Fruit fly (Drosophila melanogaster) whole organism, embryonic: ENCODE data around the gene AlaRS.

Experiments
- Ada2b ChIP-seq: fragments of 200-800 bp; sonication (Bioruptor generic); IDR thresholded peaks from 2 replicates; pipeline ENCODE4 v1.3.6; 2022; ENCODE audit warnings: missing biosample characterization, missing genetic modification characterization
- Atf6 ChIP-seq: fragments of 200-800 bp; sonication (Bioruptor generic); IDR thresholded peaks from 2 replicates; pipeline ENCODE4 v1.3.6; 2022; ENCODE audit warnings: missing biosample characterization, missing genetic modification characterization
- Awh ChIP-seq: fragments of 200-800 bp; sonication (Bioruptor generic); IDR thresholded peaks from 2 replicates; pipeline ENCODE4, ENCODE4 v1.3.6; 2022; ENCODE audit warnings: missing biosample characterization, missing genetic modification characterization
- Bgb ChIP-seq: fragments of 200-800 bp; sonication (Bioruptor generic); IDR thresholded peaks from 2 replicates; pipeline ENCODE4 v1.3.6; 2022; ENCODE audit warnings: missing biosample characterization, missing genetic modification characterization; ENCODE audit not compliant: partially characterized antibody
- Blimp-1 ChIP-seq: fragments of 200-800 bp; sonication (Bioruptor generic); optimal IDR thresholded peaks from 3 replicates; lab custom pipeline; 2018; ENCODE audit warnings: missing biosample characterization, missing genetic modification characterization, mild to moderate bottlenecking, moderate library complexity, missing genetic modification reagents
- CG11456 ChIP-seq: fragments of 200-800 bp; sonication (Bioruptor generic); IDR thresholded peaks from 3 replicates; pipeline ENCODE4 v1.3.6; 2022; ENCODE audit warnings: missing biosample characterization, missing genetic modification characterization
- CG12391 ChIP-seq: fragments of 200-800 bp; sonication (Bioruptor generic); optimal IDR thresholded peaks from 3 replicates; lab custom pipeline; 2018; ENCODE audit warnings: missing biosample characterization, mild to moderate bottlenecking, missing genetic modification characterization, moderate library complexity
- CG12769 ChIP-seq: fragments of 200-800 bp; sonication (Bioruptor generic); optimal IDR thresholded peaks from 2 replicates; lab custom pipeline; 2019; ENCODE audit warnings: missing biosample characterization, mild to moderate bottlenecking, missing genetic modification characterization, moderate library complexity
- CG14860 ChIP-seq: fragments of 200-800 bp; sonication (Bioruptor generic); IDR thresholded peaks from 3 replicates; pipeline ENCODE4 v1.3.6; 2022; ENCODE audit warnings: missing biosample characterization, missing genetic modification characterization; ENCODE audit not compliant: partially characterized antibody
- CG1647 ChIP-seq: fragments of 200-800 bp; sonication (Bioruptor generic); optimal IDR thresholded peaks from 3 replicates; lab custom pipeline; 2016; ENCODE audit warnings: missing biosample characterization, missing genetic modification characterization
- CG16779 ChIP-seq: fragments of 200-800 bp; sonication (Bioruptor generic); IDR thresholded peaks from 2 replicates; pipeline ENCODE4 v1.3.6; 2022; ENCODE audit warnings: missing biosample characterization, missing genetic modification characterization
- CG18764 ChIP-seq: fragments of 200-800 bp; sonication (Bioruptor generic); optimal IDR thresholded peaks from 3 replicates; lab custom pipeline; 2016; ENCODE audit warnings: missing biosample characterization, missing genetic modification characterization
- CG2875 ChIP-seq: fragments of 200-800 bp; sonication (Bioruptor generic); optimal IDR thresholded peaks from 2 replicates; lab custom pipeline; 2017; ENCODE audit warnings: missing biosample characterization, mild to moderate bottlenecking, missing genetic modification characterization, missing genetic modification reagents
- CG31388 ChIP-seq: fragments of 200-800 bp; sonication (Bioruptor generic); optimal IDR thresholded peaks from 2 replicates; lab custom pipeline; 2016; ENCODE audit warnings: missing biosample characterization, missing genetic modification characterization
- CG42726 ChIP-seq: fragments of 200-800 bp; sonication (Bioruptor generic); IDR thresholded peaks from 2 replicates; pipeline ENCODE4 v1.3.6; 2022; ENCODE audit warnings: missing biosample characterization, missing genetic modification characterization; ENCODE audit not compliant: partially characterized antibody
- CG5953 ChIP-seq: fragments of 200-800 bp; sonication (Bioruptor generic); IDR thresholded peaks from 2 replicates; pipeline ENCODE4 v1.3.6; 2022; ENCODE audit warnings: missing biosample characterization, missing genetic modification characterization
- CG6254 ChIP-seq: fragments of 200-800 bp; sonication (Bioruptor generic); optimal IDR thresholded peaks from 3 replicates; lab custom pipeline; 2017; ENCODE audit warnings: mild to moderate bottlenecking, missing biosample characterization, missing genetic modification reagents, missing genetic modification characterization
- CG8765 ChIP-seq: fragments of 200-800 bp; sonication (Bioruptor generic); IDR thresholded peaks from 2 replicates; pipeline ENCODE4 v1.3.6; 2022; ENCODE audit warnings: missing biosample characterization, missing genetic modification characterization
- Dfd ChIP-seq, 2 experiments: fragments of >200 bp; optimal IDR thresholded peaks; 2 replicates each; lab custom pipeline; 2017; ENCODE audit warnings: missing biosample characterization in 2 of 2, missing genetic modification characterization in 2 of 2
- Doc2 ChIP-seq: fragments of 200-800 bp; sonication (Bioruptor generic); IDR thresholded peaks from 2 replicates; pipeline ENCODE4 v1.3.6; 2022; ENCODE audit warnings: missing biosample characterization, missing genetic modification characterization
- HLH54F ChIP-seq: fragments of 200-800 bp; sonication (Bioruptor generic); optimal IDR thresholded peaks from 3 replicates; lab custom pipeline; 2016; ENCODE audit warnings: missing biosample characterization, missing genetic modification characterization
- Hr78 ChIP-seq, 2 experiments: fragments of 200-800 bp in 1 of 2; fragments of >200 bp in 1 of 2; sonication (Bioruptor generic) in 1 of 2; optimal IDR thresholded peaks; 2 replicates each; lab custom pipeline; 2017 to 2019; ENCODE audit warnings: missing biosample characterization in 2 of 2, missing genetic modification characterization in 2 of 2, mild to moderate bottlenecking in 1 of 2, moderate library complexity in 1 of 2
- Hsf ChIP-seq: fragments of 200-800 bp; sonication (Bioruptor generic); optimal IDR thresholded peaks from 3 replicates; lab custom pipeline; 2016; ENCODE audit warnings: missing biosample characterization, missing genetic modification characterization
- Lhr ChIP-seq: fragments of 200-800 bp; sonication (Bioruptor generic); optimal IDR thresholded peaks from 3 replicates; lab custom pipeline; 2017; ENCODE audit warnings: mild to moderate bottlenecking, missing biosample characterization, missing genetic modification reagents, missing genetic modification characterization
- Med ChIP-seq: fragments of 200-800 bp; sonication (Bioruptor generic); peaks from one replicate; lab custom pipeline; 2016; ENCODE audit warnings: missing biosample characterization, missing genetic modification characterization, mild to moderate bottlenecking, inconsistent platforms, moderate library complexity
- NFAT ChIP-seq: fragments of 200-800 bp; sonication (Bioruptor generic); IDR thresholded peaks from 2 replicates; pipeline ENCODE4 v1.3.6; 2022; ENCODE audit warnings: missing biosample characterization, missing genetic modification characterization
- Side ChIP-seq: fragments of 200-800 bp; sonication (Bioruptor generic); optimal IDR thresholded peaks from 2 replicates; lab custom pipeline; 2016; ENCODE audit warnings: missing biosample characterization, missing genetic modification characterization
- Tbp ChIP-seq: fragments of >200 bp; optimal IDR thresholded peaks from 2 replicates; lab custom pipeline; 2018; ENCODE audit warnings: missing biosample characterization, missing genetic modification characterization
- Trl ChIP-seq, 3 experiments: fragments of >200 bp in 2 of 3; fragments of 200-800 bp in 1 of 3; sonication (Bioruptor generic) in 1 of 3; optimal IDR thresholded peaks; 2 replicates in 1 of 3; 3 replicates in 2 of 3; lab custom pipeline; 2016 to 2017; ENCODE audit warnings: missing biosample characterization in 1 of 3, missing genetic modification characterization in 1 of 3
- ara ChIP-seq: fragments of 200-800 bp; sonication (Bioruptor generic); IDR thresholded peaks from 2 replicates; pipeline ENCODE4 v1.3.6; 2022; ENCODE audit warnings: missing biosample characterization, missing genetic modification characterization
- bbx ChIP-seq: fragments of 200-800 bp; sonication (Bioruptor generic); IDR thresholded peaks from 2 replicates; pipeline ENCODE4 v1.3.6; 2022; ENCODE audit warnings: missing biosample characterization, missing genetic modification characterization; ENCODE audit not compliant: partially characterized antibody
- bowl ChIP-seq: fragments of 200-800 bp; sonication (Bioruptor generic); IDR thresholded peaks from 2 replicates; pipeline ENCODE4 v1.3.6; 2022; ENCODE audit warnings: missing biosample characterization, missing genetic modification characterization
- chm ChIP-seq: fragments of 200-800 bp; sonication (Bioruptor generic); IDR thresholded peaks from 2 replicates; pipeline ENCODE4 v1.3.6; 2022; ENCODE audit warnings: missing biosample characterization, missing genetic modification characterization
- chn ChIP-seq: fragments of 200-800 bp; sonication (Bioruptor generic); optimal IDR thresholded peaks from 2 replicates; lab custom pipeline; 2016; ENCODE audit warnings: missing biosample characterization, missing genetic modification characterization
- crp ChIP-seq, 2 experiments: fragments of 200-800 bp; sonication (Bioruptor generic); optimal IDR thresholded peaks; 2 replicates in 1 of 2; 3 replicates in 1 of 2; lab custom pipeline; 2017; ENCODE audit warnings: missing biosample characterization in 2 of 2, missing genetic modification characterization in 2 of 2, mild to moderate bottlenecking in 1 of 2, moderate library complexity in 1 of 2
- dimm ChIP-seq: fragments of 200-800 bp; sonication (Bioruptor generic); IDR thresholded peaks from 2 replicates; pipeline ENCODE4 v1.3.6; 2022; ENCODE audit warnings: missing biosample characterization, missing genetic modification characterization
- dpn ChIP-seq, 2 experiments: fragments of 200-800 bp; sonication (Bioruptor generic); optimal IDR thresholded peaks; 3 replicates each; lab custom pipeline; 2016; ENCODE audit warnings: missing biosample characterization in 2 of 2, missing genetic modification characterization in 2 of 2
- gcm ChIP-seq: fragments of 200-800 bp; sonication (Bioruptor generic); optimal IDR thresholded peaks from 2 replicates; lab custom pipeline; 2019; ENCODE audit warnings: missing biosample characterization, mild to moderate bottlenecking, missing genetic modification characterization, moderate library complexity
- gt ChIP-seq: fragments of 200-800 bp; sonication (Bioruptor generic); IDR thresholded peaks from 2 replicates; pipeline ENCODE4 v1.3.6; 2022; ENCODE audit warnings: missing biosample characterization, missing genetic modification characterization
- hkb ChIP-seq, 2 experiments: fragments of 200-800 bp in 1 of 2; fragments of >200 bp in 1 of 2; sonication (Bioruptor generic) in 1 of 2; IDR thresholded peaks in 1 of 2; optimal IDR thresholded peaks in 1 of 2; 2 replicates each; pipeline versions ENCODE4 v1.3.6 to Lab custom; 2017 to 2022; ENCODE audit warnings: missing biosample characterization in 1 of 2, missing genetic modification characterization in 1 of 2
- kni ChIP-seq: fragments of 200-800 bp; sonication (Bioruptor generic); optimal IDR thresholded peaks from 3 replicates; lab custom pipeline; 2017; ENCODE audit warnings: mild to moderate bottlenecking, missing biosample characterization, missing genetic modification reagents, missing genetic modification characterization
- mam ChIP-seq: fragments of 200-800 bp; sonication (Bioruptor generic); optimal IDR thresholded peaks from 3 replicates; lab custom pipeline; 2016; ENCODE audit warnings: missing biosample characterization, missing genetic modification characterization
- rib ChIP-seq: fragments of 200-800 bp; sonication (Bioruptor generic); IDR thresholded peaks from 2 replicates; pipeline ENCODE4 v1.3.6; 2022; ENCODE audit warnings: missing biosample characterization, missing genetic modification characterization
- row ChIP-seq: fragments of 200-800 bp; sonication (Bioruptor generic); IDR thresholded peaks from 3 replicates; pipeline ENCODE4 v1.3.6; 2022; ENCODE audit warnings: missing biosample characterization, missing genetic modification characterization
- sna ChIP-seq: fragments of 200-800 bp; sonication (Bioruptor generic); IDR thresholded peaks from 2 replicates; pipeline ENCODE4 v1.3.6; 2022; ENCODE audit warnings: missing biosample characterization, missing genetic modification characterization; ENCODE audit not compliant: partially characterized antibody
- sr ChIP-seq: fragments of 200-800 bp; sonication (Bioruptor generic); IDR thresholded peaks from 3 replicates; pipeline ENCODE4 v1.3.6; 2022; ENCODE audit warnings: missing biosample characterization, missing genetic modification characterization
- tgo ChIP-seq: fragments of 200-800 bp; sonication (Bioruptor generic); IDR thresholded peaks from 3 replicates; pipeline ENCODE4 v1.3.6; 2022; ENCODE audit warnings: missing biosample characterization, missing genetic modification characterization
- tll ChIP-seq, 2 experiments: fragments of 200-800 bp in 1 of 2; fragments of >200 bp in 1 of 2; sonication (Bioruptor generic) in 1 of 2; optimal IDR thresholded peaks; 2 replicates each; lab custom pipeline; 2017 to 2019; ENCODE audit warnings: missing biosample characterization in 2 of 2, missing genetic modification characterization in 2 of 2, mild to moderate bottlenecking in 1 of 2, moderate library complexity in 1 of 2
- ttk ChIP-seq: fragments of 200-800 bp; sonication (Bioruptor generic); IDR thresholded peaks from 2 replicates; pipeline ENCODE4 v2.1.2; 2022; ENCODE audit warnings: missing biosample characterization, missing genetic modification characterization

Gene AlaRS

DNA sequence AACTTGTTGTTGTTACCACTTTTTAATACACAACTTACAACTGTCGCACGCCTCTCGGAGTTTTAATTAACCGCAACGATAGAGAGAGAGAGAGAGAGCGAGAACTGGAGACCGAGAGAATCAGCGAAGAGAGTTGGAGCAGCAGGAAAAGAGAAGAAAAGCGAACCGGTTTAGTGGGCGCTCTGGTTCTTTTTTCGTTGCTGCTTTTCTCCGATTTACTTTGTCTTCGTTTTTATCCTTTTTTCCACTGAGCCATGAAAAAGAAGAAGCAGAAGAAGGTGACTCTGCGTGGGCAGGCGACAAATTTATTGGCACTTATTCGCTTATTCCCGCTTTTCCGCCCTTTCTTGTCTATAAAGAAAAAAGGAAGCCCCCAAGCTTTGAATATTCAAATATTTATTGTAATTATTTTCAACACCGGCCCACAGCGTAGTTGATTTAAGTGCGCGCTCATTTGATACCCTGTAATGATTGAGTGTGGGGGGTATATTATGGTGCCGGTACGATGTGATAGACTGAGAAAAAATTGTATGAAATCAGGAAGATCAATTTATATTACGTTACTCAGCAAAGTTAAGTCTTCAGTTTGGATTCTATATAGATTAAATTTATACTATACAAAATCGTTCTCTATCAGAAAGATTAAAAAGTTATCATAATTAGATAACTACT, 38.8 kb upstream of the AlaRS start (continued):
- TF ChIP-seq NFAT (GFP tag; lab: Robert Waterston, UW) (no peak), Trl (optimal IDR thresholded peaks at IDR 0.05; lab: Kevin White, UChicago) (peak; percentile 78), Trl (GFP tag; optimal IDR thresholded peaks at IDR 0.05; lab: Kevin White, UChicago) (no peak), Atf6 (no peak), CG42726 (GFP tag; lab: Robert Waterston, UW) (no peak), rib (no peak), bowl (GFP tag; lab: Robert Waterston, UW) (no peak), chn (GFP tag; lab: Kevin White, UChicago) (no peak), dimm (GFP tag; lab: Robert Waterston, UW) (no peak), CG31388 (GFP tag; lab: Kevin White, UChicago) (no peak), Ada2b (no peak), crp (GFP tag; optimal IDR thresholded peaks at IDR 0.05; lab: Kevin White, UChicago) (no peak), CG2875 (no peak), HLH54F (GFP tag; lab: Kevin White, UChicago) (no peak), sna (GFP tag; lab: Robert Waterston, UW) (no peak), Bgb (no peak), gcm (GFP tag; lab: Kevin White, UChicago) (no peak), mam (GFP tag; lab: Kevin White, UChicago) (no peak), Dfd (GFP tag; optimal IDR thresholded peaks at IDR 0.05; lab: Kevin White, UChicago) (no peak), CG8765 (GFP tag; lab: Robert Waterston, UW) (no peak), chm (GFP tag; lab: Robert Waterston, UW) (peak; percentile 31; the same call in 1 of the 2 replicates), hkb (optimal IDR thresholded peaks at IDR 0.05; lab: Kevin White, UChicago) (no peak), hkb (GFP tag; IDR thresholded peaks at IDR 0.05; lab: Robert Waterston, UW) (no peak), Awh (GFP tag; lab: Robert Waterston, UW) (no peak), CG16779 (no peak), Blimp-1 (no peak), CG1647 (GFP tag; lab: Kevin White, UChicago) (no peak), Hsf (no peak), ttk (GFP tag; lab: Robert Waterston, UW) (no peak), CG14860 (GFP tag; lab: Robert Waterston, UW) (no peak), bbx (GFP tag; lab: Robert Waterston, UW) (no peak), tgo (no peak), row (peak; percentile 42; the same call in 2 of the 3 replicates), Med (GFP tag; lab: Kevin White, UChicago) (peak; percentile 62), CG11456 (no peak), Side (GFP tag; lab: Kevin White, UChicago) (no peak), tll (GFP tag; optimal IDR thresholded peaks at IDR 0.05; lab: Kevin White, UChicago) (no peak), dpn (GFP tag; optimal IDR thresholded peaks at IDR 0.05; lab: Kevin White, UChicago) (no peak), Lhr (no peak), Doc2 (GFP tag; lab: Robert Waterston, UW) (no peak), CG5953 (no peak), kni (GFP tag; lab: Kevin White, UChicago) (peak; percentile 10), Hr78 (GFP tag; optimal IDR thresholded peaks at IDR 0.05; lab: Kevin White, UChicago) (no peak), CG12391 (tag; lab: Kevin White, UChicago) (peak; percentile 24), CG6254 (no peak), CG18764 (GFP tag; lab: Kevin White, UChicago) (no peak), sr (no peak), gt (GFP tag; lab: Robert Waterston, UW) (no peak), CG12769 (no peak), Tbp (GFP tag; lab: Kevin White, UChicago) (no peak), ara (GFP tag; lab: Robert Waterston, UW) (no peak)
